Worm (Caenorhabditis elegans) whole organism, L2 larva: ENCODE measurements around the gene dhgd-1.

ENCODE experiments used
- F13H6.1 ChIP-seq: sonication (generic microtip); optimal IDR thresholded peaks from 2 replicates; lab custom pipeline; 2016; ENCODE audit warnings: missing genetic modification characterization, missing compliant biosample characterization
- elt-3 ChIP-seq: sonication (generic microtip); optimal IDR thresholded peaks from 2 replicates; lab custom pipeline; 2017; ENCODE audit warnings: missing biosample characterization, missing genetic modification characterization
- fos-1 ChIP-seq: fragments of 150-350 bp; optimal IDR thresholded peaks from 2 replicates; lab custom pipeline; 2014; ENCODE audit warnings: missing biosample characterization, missing genetic modification characterization
- unc-55 ChIP-seq: fragments of 150-350 bp; sonication (generic microtip); optimal IDR thresholded peaks from 3 replicates; lab custom pipeline; 2014; ENCODE audit warnings: missing biosample characterization, missing genetic modification reagents, missing genetic modification characterization
- unc-62 ChIP-seq: fragments of 150-350 bp; optimal IDR thresholded peaks from 2 replicates; lab custom pipeline; 2014; ENCODE audit warnings: missing biosample characterization, missing genetic modification reagents, missing genetic modification characterization

DNA sequence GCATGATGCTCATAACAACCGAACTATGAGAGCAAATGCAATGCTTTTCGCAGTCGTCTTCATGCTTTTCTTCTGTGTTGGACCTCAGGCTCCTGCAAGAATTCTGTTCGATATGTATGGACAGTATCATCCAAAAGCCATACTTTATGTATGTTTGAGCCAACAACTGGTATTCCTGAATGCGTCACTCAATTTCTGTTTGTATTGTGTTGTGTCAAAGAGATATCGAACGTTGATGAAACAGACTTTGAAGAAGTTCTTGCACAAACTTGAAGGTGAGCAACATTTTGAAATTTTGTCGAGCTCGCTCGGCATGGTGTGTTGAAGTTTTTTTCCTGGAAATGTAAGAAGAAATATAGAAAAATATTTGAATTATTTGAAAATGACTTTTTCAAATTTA lies 39.0 kb downstream of the dhgd-1 start:
- no peak for TF ChIP-seq unc-55
- no peak for TF ChIP-seq elt-3 (tag; lab: Kevin White, UChicago)
- TF ChIP-seq fos-1 (tag; lab: Kevin White, UChicago), result no peak
- TF ChIP-seq unc-62 (GFP tag; lab: Kevin White, UChicago), result no peak
- TF ChIP-seq F13H6.1 (tag; lab: Kevin White, UChicago), result no peak
